Worm (Caenorhabditis elegans): ENCODE data around the gene C36A4.10.
A peak's percentile ranks its signal among the peaks of the same experiment; 100 is the strongest.

Gene C36A4.10

ce11 chrIII:3831381-3831780 lies at the start of gene C36A4.10:
Gene C36A4.10 (minus strand): TSS chrIII:3831481.
- TF ChIP-seq lin-11 (tag; optimal IDR thresholded peaks at IDR 0.05) (no peak), ZK546.5 (tag; optimal IDR thresholded peaks at IDR 0.05) (no peak), nhr-77 (tag; optimal IDR thresholded peaks at IDR 0.05) (no peak), fos-1 (tag; optimal IDR thresholded peaks at IDR 0.05) (peak; percentile 1), unc-55 (GFP tag; optimal IDR thresholded peaks at IDR 0.05) (peak; percentile 6)

DNA sequence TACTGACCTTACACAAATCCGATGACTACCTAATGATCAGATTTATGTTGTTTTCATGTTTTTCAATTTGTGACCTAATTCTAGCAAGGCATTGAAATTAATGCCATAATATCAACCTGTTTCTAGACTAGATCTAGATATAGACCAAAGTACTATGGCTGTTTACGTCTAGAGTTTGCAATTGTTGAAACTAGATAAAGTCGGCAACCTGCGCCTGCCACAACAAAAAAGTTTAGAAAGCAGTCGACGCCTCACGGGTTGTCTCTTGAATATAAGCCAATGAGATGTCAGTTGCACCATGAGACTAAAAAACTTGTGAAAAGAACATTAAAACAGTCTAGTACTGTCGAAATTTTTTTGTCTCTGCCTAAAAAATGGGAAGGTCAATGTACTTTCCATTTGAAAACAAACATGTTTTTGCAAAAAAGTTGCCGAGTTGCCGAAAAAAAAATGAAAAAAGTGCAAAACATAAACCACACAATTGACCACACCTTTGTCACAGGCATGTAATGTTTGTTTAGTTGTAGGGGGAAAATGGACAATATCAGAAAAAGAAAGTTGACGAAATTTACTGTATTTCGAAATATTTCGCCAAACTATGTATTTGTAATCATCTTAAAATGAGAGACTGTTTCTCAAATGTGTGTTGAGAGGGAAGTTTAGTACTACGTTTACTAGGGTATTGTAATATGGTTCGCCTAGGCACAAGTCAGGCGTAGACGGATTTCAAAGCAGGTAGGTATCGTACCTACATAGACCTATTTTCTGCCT lies 47.9 kb upstream of the C36A4.10 start:
- TF ChIP-seq nhr-21 (tag; optimal IDR thresholded peaks at IDR 0.05) (no peak), mab-5 (tag; optimal IDR thresholded peaks at IDR 0.05) (no peak), snpc-4 (tag; optimal IDR thresholded peaks at IDR 0.05) (peak; percentile 16), lin-13 (GFP tag; optimal IDR thresholded peaks at IDR 0.05) (no peak), nhr-129 (tag; optimal IDR thresholded peaks at IDR 0.05) (peak; percentile 55), lsy-2 (tag; optimal IDR thresholded peaks at IDR 0.05) (no peak), C34F6.9 (tag; optimal IDR thresholded peaks at IDR 0.05) (no peak), lin-11 (tag; optimal IDR thresholded peaks at IDR 0.05) (no peak), nhr-25 (tag; optimal IDR thresholded peaks at IDR 0.05) (no peak), ZK546.5 (tag; optimal IDR thresholded peaks at IDR 0.05) (no peak), ceh-16 (tag; optimal IDR thresholded peaks at IDR 0.05) (no peak), alr-1 (tag; optimal IDR thresholded peaks at IDR 0.05) (no peak), sma-9 (GFP tag; optimal IDR thresholded peaks at IDR 0.05) (no peak), sma-9 (tag; optimal IDR thresholded peaks at IDR 0.05) (no peak), skn-1 (tag; optimal IDR thresholded peaks at IDR 0.05) (no peak)

ce11 chrIII:3876197-3876897 lies 45.1 kb upstream of the C36A4.10 start:
- TF ChIP-seq skn-1 (tag; optimal IDR thresholded peaks at IDR 0.05) (no peak), blmp-1 (tag; optimal IDR thresholded peaks at IDR 0.05; ENCODE audit: insufficient read depth) (peak; percentile 36), crh-2 (tag; optimal IDR thresholded peaks at IDR 0.05) (peak; percentile 7), fos-1 (tag; optimal IDR thresholded peaks at IDR 0.05) (peak; percentile 51), nhr-25 (tag; optimal IDR thresholded peaks at IDR 0.05) (peak; percentile 58), sma-9 (GFP tag; optimal IDR thresholded peaks at IDR 0.05) (peak; percentile 36), sma-9 (tag; optimal IDR thresholded peaks at IDR 0.05) (no peak)

DNA sequence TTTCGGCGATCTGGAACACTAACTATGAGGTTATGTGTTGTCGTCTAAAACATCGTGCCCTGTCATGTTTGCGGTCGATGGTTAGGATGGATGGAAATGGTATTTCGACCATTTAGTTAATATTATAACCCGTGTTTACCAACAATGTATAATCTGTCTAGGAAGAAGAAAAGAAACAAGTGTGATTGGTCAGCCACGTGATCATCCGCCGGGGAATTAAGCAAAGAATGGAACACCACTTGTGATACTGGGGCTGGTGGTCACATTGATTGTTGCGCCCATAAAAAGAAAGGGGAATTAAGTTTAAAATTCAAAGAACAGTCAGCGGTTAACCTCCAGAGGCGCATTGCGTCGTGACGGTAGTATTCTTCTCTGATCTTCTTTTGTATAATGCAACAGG lies 44.3 kb upstream of the C36A4.10 start:
- TF ChIP-seq sem-4 (tag; optimal IDR thresholded peaks at IDR 0.05) (no peak), nhr-77 (tag; optimal IDR thresholded peaks at IDR 0.05) (no peak), nhr-12 (tag; optimal IDR thresholded peaks at IDR 0.05) (no peak), alr-1 (tag; optimal IDR thresholded peaks at IDR 0.05) (no peak), nhr-6 (tag; optimal IDR thresholded peaks at IDR 0.05) (peak; percentile 53), blmp-1 (tag; optimal IDR thresholded peaks at IDR 0.05; ENCODE audit: insufficient read depth) (no peak), ZK546.5 (tag; optimal IDR thresholded peaks at IDR 0.05) (no peak), sma-9 (GFP tag; optimal IDR thresholded peaks at IDR 0.05) (peak; percentile 86), sma-9 (tag; optimal IDR thresholded peaks at IDR 0.05) (no peak), snpc-4 (tag; optimal IDR thresholded peaks at IDR 0.05) (no peak), ceh-82 (tag; optimal IDR thresholded peaks at IDR 0.05) (no peak), skn-1 (tag; optimal IDR thresholded peaks at IDR 0.05) (no peak), nhr-129 (tag; optimal IDR thresholded peaks at IDR 0.05) (peak; percentile 36), lsy-2 (tag; optimal IDR thresholded peaks at IDR 0.05) (peak in 1 of 2 experiments; percentile 15), crh-2 (tag; optimal IDR thresholded peaks at IDR 0.05) (peak; percentile 48), ama-1 (optimal IDR thresholded peaks at IDR 0.05) (no peak), sma-3 (GFP tag; optimal IDR thresholded peaks at IDR 0.05) (peak; percentile 54), nhr-21 (tag; optimal IDR thresholded peaks at IDR 0.05) (peak; percentile 29), ztf-1 (GFP tag; conservative IDR thresholded peaks at IDR 0.05) (no peak), ceh-16 (tag; optimal IDR thresholded peaks at IDR 0.05) (no peak), zag-1 (tag; optimal IDR thresholded peaks at IDR 0.05) (no peak), nhr-25 (tag; optimal IDR thresholded peaks at IDR 0.05) (peak; percentile 85), elt-1 (tag; optimal IDR thresholded peaks at IDR 0.05) (no peak), peb-1 (tag; optimal IDR thresholded peaks at IDR 0.05) (no peak), aly-2 (tag; optimal IDR thresholded peaks at IDR 0.05) (no peak)

- TF ChIP-seq sma-3 (GFP tag; optimal IDR thresholded peaks at IDR 0.05) (no peak), lin-13 (GFP tag; optimal IDR thresholded peaks at IDR 0.05) (no peak), crh-2 (tag; optimal IDR thresholded peaks at IDR 0.05) (peak; percentile 79), dmd-4 (tag; optimal IDR thresholded peaks at IDR 0.05) (no peak), ztf-4 (tag; optimal IDR thresholded peaks at IDR 0.05) (no peak), unc-62 (GFP tag; optimal IDR thresholded peaks at IDR 0.05) (no peak), sma-9 (GFP tag; optimal IDR thresholded peaks at IDR 0.05) (peak; percentile 33), sma-9 (tag; optimal IDR thresholded peaks at IDR 0.05) (no peak), ama-1 (optimal IDR thresholded peaks at IDR 0.05) (no peak)
Measured at ce11 chrIII:3874895-3875294, 43.6 kb upstream of the C36A4.10 start.

Data from whole organism, L2 larva.